Fruit fly (Drosophila melanogaster) whole organism, embryonic: Measurements from ENCODE around the gene CG6927.

ENCODE experiments used
- BEAF-32 ChIP-seq: fragments of 200-800 bp; sonication (Bioruptor generic); optimal IDR thresholded peaks from 3 replicates; lab custom pipeline; 2017; ENCODE audit warnings: missing biosample characterization, missing genetic modification characterization, mild to moderate bottlenecking, moderate library complexity, missing genetic modification reagents
- C15 ChIP-seq: fragments of 200-800 bp; sonication (Bioruptor generic); IDR thresholded peaks from 3 replicates; pipeline ENCODE4 v1.3.6; 2022; ENCODE audit warnings: missing biosample characterization, missing genetic modification characterization
- CG10565 ChIP-seq: fragments of 200-800 bp; sonication (Bioruptor generic); optimal IDR thresholded peaks from 3 replicates; lab custom pipeline; 2016; ENCODE audit warnings: missing biosample characterization, mild to moderate bottlenecking, missing genetic modification characterization
- CG12659 ChIP-seq: fragments of 200-800 bp; sonication (Bioruptor generic); optimal IDR thresholded peaks from 3 replicates; lab custom pipeline; 2017; ENCODE audit warnings: mild to moderate bottlenecking, missing biosample characterization, missing genetic modification reagents, missing genetic modification characterization
- CG17612 ChIP-seq: fragments of 200-800 bp; sonication (Bioruptor generic); IDR thresholded peaks from 2 replicates; pipeline ENCODE4 v1.3.6; 2022; ENCODE audit warnings: missing biosample characterization, missing genetic modification characterization
- CG18599 ChIP-seq: fragments of 200-800 bp; sonication (Bioruptor generic); optimal IDR thresholded peaks from 3 replicates; lab custom pipeline; 2017; ENCODE audit warnings: missing biosample characterization, missing genetic modification characterization, mild to moderate bottlenecking, moderate library complexity, missing genetic modification reagents
- CG18764 ChIP-seq: fragments of 200-800 bp; sonication (Bioruptor generic); optimal IDR thresholded peaks from 3 replicates; lab custom pipeline; 2016; ENCODE audit warnings: missing biosample characterization, missing genetic modification characterization
- CG2678 ChIP-seq: fragments of 200-800 bp; sonication (Bioruptor generic); optimal IDR thresholded peaks from 3 replicates; lab custom pipeline; 2019; ENCODE audit warnings: missing biosample characterization, mild to moderate bottlenecking, missing genetic modification characterization, moderate library complexity
- CG33557 ChIP-seq: fragments of 200-800 bp; sonication (Bioruptor generic); optimal IDR thresholded peaks from 2 replicates; lab custom pipeline; 2019; ENCODE audit warnings: missing biosample characterization, mild to moderate bottlenecking, missing genetic modification characterization, moderate library complexity
- CG43689 ChIP-seq: fragments of 200-800 bp; sonication (Bioruptor generic); IDR thresholded peaks from 2 replicates; pipeline ENCODE4 v1.3.6; 2022; ENCODE audit warnings: missing biosample characterization, missing genetic modification characterization
- CG4854 ChIP-seq: fragments of 200-800 bp; sonication (Bioruptor generic); optimal IDR thresholded peaks from 2 replicates; lab custom pipeline; 2016; ENCODE audit warnings: missing biosample characterization, missing genetic modification characterization, inconsistent platforms
- CG5953 ChIP-seq: fragments of 200-800 bp; sonication (Bioruptor generic); IDR thresholded peaks from 2 replicates; pipeline ENCODE4 v1.3.6; 2022; ENCODE audit warnings: missing biosample characterization, missing genetic modification characterization
- CG6254 ChIP-seq: fragments of 200-800 bp; sonication (Bioruptor generic); optimal IDR thresholded peaks from 3 replicates; lab custom pipeline; 2017; ENCODE audit warnings: mild to moderate bottlenecking, missing biosample characterization, missing genetic modification reagents, missing genetic modification characterization
- CG6765 ChIP-seq: fragments of 200-800 bp; sonication (Bioruptor generic); optimal IDR thresholded peaks from 3 replicates; lab custom pipeline; 2017; ENCODE audit warnings: missing biosample characterization, mild to moderate bottlenecking, missing genetic modification characterization
- CG6813 ChIP-seq: fragments of 200-800 bp; sonication (Bioruptor generic); optimal IDR thresholded peaks from 2 replicates; lab custom pipeline; 2017; ENCODE audit warnings: missing biosample characterization, missing genetic modification characterization, mild to moderate bottlenecking, moderate library complexity, missing genetic modification reagents
- CG6854 ChIP-seq: fragments of 200-800 bp; sonication (Bioruptor generic); optimal IDR thresholded peaks from 3 replicates; lab custom pipeline; 2017; ENCODE audit warnings: missing biosample characterization, mild to moderate bottlenecking, missing genetic modification characterization
- CG7987 ChIP-seq: fragments of 200-800 bp; sonication (Bioruptor generic); optimal IDR thresholded peaks from 2 replicates; lab custom pipeline; 2018; ENCODE audit warnings: missing biosample characterization, mild to moderate bottlenecking, missing genetic modification characterization, moderate library complexity
- CG8359 ChIP-seq: fragments of 200-800 bp; sonication (Bioruptor generic); optimal IDR thresholded peaks from 2 replicates; lab custom pipeline; 2017; ENCODE audit warnings: missing biosample characterization, mild to moderate bottlenecking, missing genetic modification characterization, borderline replicate concordance
- CG9797 ChIP-seq: fragments of 200-800 bp; sonication (Bioruptor generic); optimal IDR thresholded peaks from 3 replicates; lab custom pipeline; 2018; ENCODE audit warnings: missing biosample characterization, mild to moderate bottlenecking, missing genetic modification characterization
- CG9932 ChIP-seq: fragments of 200-800 bp; sonication (Bioruptor generic); IDR thresholded peaks from 2 replicates; pipeline ENCODE4 v1.3.6; 2022; ENCODE audit warnings: missing biosample characterization, missing genetic modification characterization
- Dad ChIP-seq: fragments of 200-800 bp; sonication (Bioruptor generic); optimal IDR thresholded peaks from 3 replicates; lab custom pipeline; 2016; ENCODE audit warnings: missing biosample characterization, missing genetic modification characterization
- Doc3 ChIP-seq: fragments of 200-800 bp; sonication (Bioruptor generic); IDR thresholded peaks from 3 replicates; pipeline ENCODE4 v1.3.6; 2022; ENCODE audit warnings: missing biosample characterization, missing genetic modification characterization; ENCODE audit not compliant: partially characterized antibody
- Fer1 ChIP-seq: fragments of 200-800 bp; sonication (Bioruptor generic); optimal IDR thresholded peaks from 2 replicates; lab custom pipeline; 2017; ENCODE audit warnings: missing biosample characterization, mild to moderate bottlenecking, missing genetic modification characterization
- Hsf ChIP-seq: fragments of 200-800 bp; sonication (Bioruptor generic); optimal IDR thresholded peaks from 3 replicates; lab custom pipeline; 2016; ENCODE audit warnings: missing biosample characterization, missing genetic modification characterization
- Lhr ChIP-seq: fragments of 200-800 bp; sonication (Bioruptor generic); optimal IDR thresholded peaks from 3 replicates; lab custom pipeline; 2017; ENCODE audit warnings: mild to moderate bottlenecking, missing biosample characterization, missing genetic modification reagents, missing genetic modification characterization
- Lim3 ChIP-seq: fragments of 200-800 bp; sonication (Bioruptor generic); IDR thresholded peaks from 2 replicates; pipeline ENCODE4 v1.3.6; 2022; ENCODE audit warnings: missing biosample characterization, missing genetic modification characterization
- NC2β ChIP-seq: fragments of 200-800 bp; sonication (Bioruptor generic); optimal IDR thresholded peaks from 2 replicates; lab custom pipeline; 2016; ENCODE audit warnings: missing biosample characterization, missing genetic modification characterization
- Nf-YC ChIP-seq: fragments of 200-800 bp; optimal IDR thresholded peaks from 3 replicates; lab custom pipeline; 2019; ENCODE audit warnings: missing biosample characterization, mild to moderate bottlenecking, missing genetic modification characterization, moderate library complexity
- Sin3A ChIP-seq: fragments of >200 bp; optimal IDR thresholded peaks from 2 replicates; lab custom pipeline; 2018
- Sox100B ChIP-seq: fragments of 200-800 bp; sonication (Bioruptor generic); optimal IDR thresholded peaks from 3 replicates; lab custom pipeline; 2018; ENCODE audit warnings: missing biosample characterization, mild to moderate bottlenecking, missing genetic modification characterization
- Ssrp ChIP-seq: fragments of 200-800 bp; sonication (Bioruptor generic); optimal IDR thresholded peaks from 2 replicates; lab custom pipeline; 2018; ENCODE audit warnings: missing biosample characterization, mild to moderate bottlenecking, missing genetic modification characterization, moderate library complexity
- Taf1 ChIP-seq: fragments of 200-800 bp; sonication (Bioruptor generic); IDR thresholded peaks from 2 replicates; pipeline ENCODE4 v1.3.6; 2022; ENCODE audit warnings: missing biosample characterization, missing genetic modification characterization
- al ChIP-seq: fragments of 200-800 bp; sonication (Bioruptor generic); IDR thresholded peaks from 2 replicates; pipeline ENCODE4 v1.3.6; 2022; ENCODE audit warnings: missing biosample characterization, missing genetic modification characterization
- ato ChIP-seq: fragments of 200-800 bp; sonication (Bioruptor generic); IDR thresholded peaks from 2 replicates; pipeline ENCODE4 v1.3.6; 2022; ENCODE audit warnings: missing biosample characterization, missing genetic modification characterization; ENCODE audit not compliant: partially characterized antibody
- bowl ChIP-seq: fragments of 200-800 bp; sonication (Bioruptor generic); IDR thresholded peaks from 2 replicates; pipeline ENCODE4 v1.3.6; 2022; ENCODE audit warnings: missing biosample characterization, missing genetic modification characterization
- cas ChIP-seq: fragments of 200-800 bp; sonication (Bioruptor generic); IDR thresholded peaks from 2 replicates; pipeline ENCODE4 v1.3.6; 2022; ENCODE audit warnings: missing biosample characterization, missing genetic modification characterization
- chinmo ChIP-seq: fragments of 200-800 bp; sonication (Bioruptor generic); IDR thresholded peaks from 4 replicates; pipeline ENCODE4 v1.3.6; 2022; ENCODE audit warnings: missing biosample characterization, missing genetic modification characterization; ENCODE audit not compliant: partially characterized antibody
- dm ChIP-seq: fragments of 200-800 bp; sonication (Bioruptor generic); optimal IDR thresholded peaks from 3 replicates; lab custom pipeline; 2016; ENCODE audit warnings: missing biosample characterization, missing genetic modification characterization
- emc ChIP-seq: fragments of 200-800 bp; sonication (Bioruptor generic); optimal IDR thresholded peaks from 2 replicates; lab custom pipeline; 2016; ENCODE audit warnings: missing biosample characterization, missing genetic modification characterization
- ftz-f1 ChIP-seq: fragments of 200-800 bp; sonication (Bioruptor generic); optimal IDR thresholded peaks from 2 replicates; lab custom pipeline; 2016; ENCODE audit warnings: missing biosample characterization, missing genetic modification characterization
- h ChIP-seq: fragments of >200 bp; optimal IDR thresholded peaks from 2 replicates; lab custom pipeline; 2017
- hbn ChIP-seq: fragments of 200-800 bp; sonication (Bioruptor generic); IDR thresholded peaks from 2 replicates; pipeline ENCODE4 v1.3.6; 2022; ENCODE audit warnings: missing biosample characterization, missing genetic modification characterization; ENCODE audit not compliant: partially characterized antibody
- hkb ChIP-seq, 2 experiments: fragments of 200-800 bp in 1 of 2; fragments of >200 bp in 1 of 2; sonication (Bioruptor generic) in 1 of 2; IDR thresholded peaks in 1 of 2; optimal IDR thresholded peaks in 1 of 2; 2 replicates each; pipeline versions ENCODE4 v1.3.6 to Lab custom; 2017 to 2022; ENCODE audit warnings: missing biosample characterization in 1 of 2, missing genetic modification characterization in 1 of 2
- lmd ChIP-seq: fragments of 200-800 bp; sonication (Bioruptor generic); IDR thresholded peaks from 2 replicates; pipeline ENCODE4 v1.3.6; 2022; ENCODE audit warnings: missing biosample characterization, missing genetic modification characterization
- lola ChIP-seq, 3 experiments: fragments of >200 bp in 2 of 3; fragments of 200-800 bp in 1 of 3; sonication (Bioruptor generic) in 1 of 3; optimal IDR thresholded peaks; 2 replicates each; lab custom pipeline; 2017 to 2019; ENCODE audit warnings: missing biosample characterization in 3 of 3, missing genetic modification characterization in 3 of 3, mild to moderate bottlenecking in 1 of 3, moderate library complexity in 1 of 3
- ro ChIP-seq: fragments of 200-800 bp; sonication (Bioruptor generic); IDR thresholded peaks from 2 replicates; pipeline ENCODE4 v1.3.6; 2022; ENCODE audit warnings: missing biosample characterization, missing genetic modification characterization

The CG6927 gene

DNA sequence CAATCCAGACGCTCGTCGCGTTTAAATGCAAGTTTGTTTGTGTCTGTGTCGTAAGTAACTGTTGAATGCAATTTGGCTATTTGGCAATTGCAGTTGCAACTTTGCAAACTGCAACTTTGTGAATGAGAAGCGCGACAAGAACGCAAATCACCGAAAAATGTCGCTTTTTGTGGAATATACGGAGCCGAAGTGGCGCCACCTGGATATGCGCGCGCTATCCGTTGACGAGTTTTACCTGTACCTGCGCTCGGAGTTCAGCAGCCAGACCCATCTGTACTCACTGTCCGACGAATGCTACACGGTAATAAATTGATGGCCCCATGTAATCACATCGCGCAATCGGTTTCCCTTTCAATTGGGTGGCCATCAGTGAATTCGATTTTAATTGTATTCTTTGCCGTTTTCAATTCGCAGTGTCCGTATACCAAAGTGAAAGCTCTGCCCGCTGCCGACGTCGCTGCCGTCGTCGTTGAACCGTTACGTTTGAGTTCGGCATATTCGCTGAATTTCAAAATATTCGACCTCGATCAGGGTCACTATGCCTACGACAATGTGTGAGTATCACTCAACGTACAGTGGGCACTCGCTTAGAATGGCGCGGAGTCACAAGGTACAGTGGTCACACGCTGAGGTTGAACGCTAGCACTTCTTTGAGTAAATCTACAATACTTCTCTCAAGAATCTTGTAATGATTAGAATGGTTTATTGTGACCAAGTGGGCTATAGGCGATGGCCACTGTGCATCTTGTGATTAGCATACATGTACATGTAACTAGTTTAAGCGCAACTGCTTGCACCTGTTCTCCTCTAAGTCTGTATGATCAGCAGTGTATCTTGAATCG lies 12.6 kb downstream of the CG6927 start (continued):
- TF ChIP-seq CG6254 (GFP tag; lab: Kevin White, UChicago) (no peak), hkb (optimal IDR thresholded peaks at IDR 0.05; lab: Kevin White, UChicago) (no peak), hkb (GFP tag; IDR thresholded peaks at IDR 0.05; lab: Robert Waterston, UW) (peak; percentile 86), CG4854 (peak; percentile 66), Lim3 (GFP tag; lab: Robert Waterston, UW) (peak; percentile 27; the same call in 1 of the 2 replicates), CG5953 (GFP tag; lab: Robert Waterston, UW) (peak; percentile 73), Sin3A (lab: Kevin White, UChicago) (no peak), CG6765 (no peak), ato (no peak), chinmo (GFP tag; lab: Robert Waterston, UW) (no peak), CG18764 (peak; percentile 55), bowl (GFP tag; lab: Robert Waterston, UW) (peak; percentile 52; the same call in 1 of the 2 replicates), CG6854 (no peak), CG10565 (GFP tag; lab: Kevin White, UChicago) (no peak), hbn (GFP tag; lab: Robert Waterston, UW) (no peak), Dad (GFP tag; lab: Kevin White, UChicago) (peak; percentile 78), lola (GFP tag; optimal IDR thresholded peaks at IDR 0.05; lab: Kevin White, UChicago) (peak in 1 of 3 experiments; percentile 21), al (GFP tag; lab: Robert Waterston, UW) (peak; percentile 87), BEAF-32 (GFP tag; lab: Kevin White, UChicago) (no peak), CG12659 (peak; percentile 79), ro (peak; percentile 71), Fer1 (GFP tag; lab: Kevin White, UChicago) (peak; percentile 71), CG43689 (GFP tag; lab: Robert Waterston, UW) (peak; percentile 84), Ssrp (tag; lab: Kevin White, UChicago) (peak; percentile 72), NC2β (GFP tag; lab: Kevin White, UChicago) (peak; percentile 53), cas (GFP tag; lab: Robert Waterston, UW) (peak; percentile 52; the same call in 1 of the 2 replicates), CG8359 (GFP tag; lab: Kevin White, UChicago) (no peak), CG33557 (GFP tag; lab: Kevin White, UChicago) (no peak), Nf-YC (peak; percentile 21), CG6813 (GFP tag; lab: Kevin White, UChicago) (peak; percentile 35), h (lab: Kevin White, UChicago) (no peak)
- TF ChIP-seq, all 482 proteins: peak for 378

DNA sequence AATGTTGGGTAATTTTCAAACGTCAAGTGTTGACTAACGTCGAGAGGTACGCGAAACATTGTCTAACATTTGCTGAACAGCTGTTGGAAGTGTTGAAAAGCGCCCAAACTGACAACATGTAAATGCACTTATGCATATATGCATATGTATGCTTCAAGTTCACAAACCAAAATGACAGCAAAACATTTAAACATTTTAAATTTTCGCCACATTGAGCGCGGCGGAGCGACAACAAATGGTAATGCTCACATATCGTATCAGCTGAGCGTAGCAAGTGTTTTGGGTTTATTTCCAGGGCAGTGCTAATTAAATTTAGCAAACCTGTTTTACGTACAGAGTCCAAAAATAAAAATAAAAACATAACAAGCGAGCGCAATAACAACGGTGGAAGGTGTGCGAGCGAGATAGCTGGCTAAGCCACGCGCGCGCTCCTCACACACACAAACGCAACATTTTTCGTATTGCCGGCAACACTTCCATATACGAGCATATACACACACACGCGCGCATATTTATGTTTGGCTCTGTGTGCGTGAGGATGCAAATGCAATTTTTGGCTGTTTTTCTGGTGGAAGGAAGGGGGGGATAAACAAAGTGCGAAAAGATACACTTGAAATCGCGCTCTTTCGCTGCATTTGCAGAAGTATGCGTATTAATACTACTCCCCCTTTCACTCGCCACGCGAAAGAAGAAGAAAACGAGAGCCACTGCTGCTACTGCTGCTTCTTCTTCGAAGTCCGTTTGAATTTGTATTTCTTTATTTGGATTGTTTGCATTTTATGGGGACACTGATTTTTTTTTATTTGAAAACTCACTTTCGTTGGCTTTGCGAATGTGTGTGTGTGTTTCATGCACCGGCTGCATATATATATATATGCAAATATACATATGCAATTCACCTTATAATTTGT lies 23.7 kb downstream of the CG6927 start:
- TF ChIP-seq Hsf (GFP tag; lab: Kevin White, UChicago) (peak; percentile 52), CG2678 (tag; lab: Kevin White, UChicago) (peak; percentile 44), Lhr (GFP tag; lab: Kevin White, UChicago) (no peak), CG9797 (no peak), Taf1 (GFP tag; lab: Robert Waterston, UW) (no peak), CG17612 (GFP tag; lab: Robert Waterston, UW) (no peak), CG6813 (GFP tag; lab: Kevin White, UChicago) (no peak), emc (GFP tag; lab: Kevin White, UChicago) (no peak), CG18599 (GFP tag; lab: Kevin White, UChicago) (peak; percentile 56), Doc3 (GFP tag; lab: Robert Waterston, UW) (no peak), CG4854 (peak; percentile 49), Sox100B (no peak), ftz-f1 (GFP tag; lab: Kevin White, UChicago) (no peak), lmd (GFP tag; lab: Robert Waterston, UW) (no peak), dm (peak; percentile 62), CG7987 (GFP tag; lab: Kevin White, UChicago) (peak; percentile 32), C15 (no peak), CG9932 (GFP tag; lab: Robert Waterston, UW) (no peak)
